Fruit fly (Drosophila melanogaster) whole organism: ENCODE data around the gene CG32241.

Source experiments
- CG8478 ChIP-seq: fragments of >200 bp; optimal IDR thresholded peaks from 2 replicates; lab custom pipeline; 2018; ENCODE audit warnings: inconsistent platforms
- Dll ChIP-seq: fragments of >200 bp; optimal IDR thresholded peaks from 2 replicates; lab custom pipeline; 2017
- EcR ChIP-seq, 2 experiments: fragments of >200 bp; optimal IDR thresholded peaks; 2 replicates each; lab custom pipeline; 2017; ENCODE audit warnings: missing biosample characterization in 2 of 2, missing genetic modification characterization in 2 of 2, missing genetic modification reagents in 2 of 2
- pan ChIP-seq: fragments of >200 bp; optimal IDR thresholded peaks from 2 replicates; lab custom pipeline; 2017
- psq ChIP-seq: fragments of >200 bp; optimal IDR thresholded peaks from 2 replicates; lab custom pipeline; 2017
- usp ChIP-seq: fragments of >200 bp; optimal IDR thresholded peaks from 2 replicates; lab custom pipeline; 2017; ENCODE audit warnings: missing biosample characterization, missing genetic modification characterization, mixed read lengths

CG32241 gene

dm6 chr3L:4460307-4461088 lies 5.9 kb downstream of the CG32241 start, which contains the start of gene CG15022:
Gene CG15022, minus strand, starts transcription at chr3L:4460317.
- TF ChIP-seq pan (lab: Kevin White, UChicago): no peak

- TF ChIP-seq Dll (lab: Kevin White, UChicago) (no peak), EcR (GFP tag; optimal IDR thresholded peaks at IDR 0.05; lab: Kevin White, UChicago) (no peak), pan (lab: Kevin White, UChicago) (no peak), psq (lab: Kevin White, UChicago) (no peak), CG8478 (lab: Kevin White, UChicago) (no peak), usp (GFP tag; lab: Kevin White, UChicago) (no peak)
These were observed 8.4 kb downstream of the CG32241 start, which contains the start of gene CG11345 for dm6 chr3L:4458063-4458462. Gene CG11345, minus strand, starts transcription at chr3L:4458163.

- TF ChIP-seq pan (lab: Kevin White, UChicago): no peak
- TF ChIP-seq psq (lab: Kevin White, UChicago): no peak
- no peak for TF ChIP-seq Dll (lab: Kevin White, UChicago)
- no peak for TF ChIP-seq usp (GFP tag; lab: Kevin White, UChicago)
- TF ChIP-seq CG8478 (lab: Kevin White, UChicago): no peak
These were observed 19.2 kb downstream of the CG32241 start for dm6 chr3L:4447229-4447628.

dm6 chr3L:4446273-4446672 lies 20.2 kb downstream of the CG32241 start, which contains the start of gene CG12607:
Gene CG12607, plus strand, starts transcription at chr3L:4446573.
- no peak for TF ChIP-seq Dll (lab: Kevin White, UChicago)
- TF ChIP-seq EcR (GFP tag; optimal IDR thresholded peaks at IDR 0.05; lab: Kevin White, UChicago): no peak
- TF ChIP-seq CG8478 (lab: Kevin White, UChicago): no peak
- no peak for TF ChIP-seq psq (lab: Kevin White, UChicago)
- no peak for TF ChIP-seq usp (GFP tag; lab: Kevin White, UChicago)
- no peak for TF ChIP-seq pan (lab: Kevin White, UChicago)

- TF ChIP-seq EcR (GFP tag; optimal IDR thresholded peaks at IDR 0.05; lab: Kevin White, UChicago) (no peak), pan (lab: Kevin White, UChicago) (no peak), usp (GFP tag; lab: Kevin White, UChicago) (no peak), CG8478 (lab: Kevin White, UChicago) (no peak), psq (lab: Kevin White, UChicago) (no peak), Dll (lab: Kevin White, UChicago) (no peak)
These were observed 20.6 kb downstream of the CG32241 start for dm6 chr3L:4445824-4446223.

- TF ChIP-seq pan (lab: Kevin White, UChicago): no peak
- no peak for TF ChIP-seq CG8478 (lab: Kevin White, UChicago)
- TF ChIP-seq psq (lab: Kevin White, UChicago): no peak
- TF ChIP-seq EcR (GFP tag; optimal IDR thresholded peaks at IDR 0.05; lab: Kevin White, UChicago): no peak
- TF ChIP-seq usp (GFP tag; lab: Kevin White, UChicago): no peak
- no peak for TF ChIP-seq Dll (lab: Kevin White, UChicago)
These were observed 24.3 kb downstream of the CG32241 start for dm6 chr3L:4442168-4442567.

- no peak for TF ChIP-seq Dll (lab: Kevin White, UChicago)
- no peak for TF ChIP-seq EcR (GFP tag; optimal IDR thresholded peaks at IDR 0.05; lab: Kevin White, UChicago)
- no peak for TF ChIP-seq CG8478 (lab: Kevin White, UChicago)
- TF ChIP-seq pan (lab: Kevin White, UChicago): no peak
- no peak for TF ChIP-seq usp (GFP tag; lab: Kevin White, UChicago)
- no peak for TF ChIP-seq psq (lab: Kevin White, UChicago)
These were observed 26.3 kb downstream of the CG32241 start for dm6 chr3L:4440153-4440552.

dm6 chr3L:4436421-4436820 lies 30.0 kb downstream of the CG32241 start, which contains the start of gene CG15021:
Gene CG15021, plus strand, starts transcription at chr3L:4436721.
- TF ChIP-seq CG8478 (lab: Kevin White, UChicago): no peak
- no peak for TF ChIP-seq psq (lab: Kevin White, UChicago)

- TF ChIP-seq psq (lab: Kevin White, UChicago) (no peak), usp (GFP tag; lab: Kevin White, UChicago) (no peak), EcR (GFP tag; optimal IDR thresholded peaks at IDR 0.05; lab: Kevin White, UChicago) (no peak), Dll (lab: Kevin White, UChicago) (no peak), pan (lab: Kevin White, UChicago) (no peak), CG8478 (lab: Kevin White, UChicago) (no peak)
These were observed 35.2 kb downstream of the CG32241 start for dm6 chr3L:4431111-4431730.

- TF ChIP-seq CG8478 (lab: Kevin White, UChicago) (no peak), EcR (GFP tag; optimal IDR thresholded peaks at IDR 0.05; lab: Kevin White, UChicago) (no peak), pan (lab: Kevin White, UChicago) (no peak), Dll (lab: Kevin White, UChicago) (no peak), usp (GFP tag; lab: Kevin White, UChicago) (no peak), psq (lab: Kevin White, UChicago) (no peak)
These were observed 36.1 kb downstream of the CG32241 start for dm6 chr3L:4430331-4430730.

- TF ChIP-seq pan (lab: Kevin White, UChicago): no peak
- no peak for TF ChIP-seq usp (GFP tag; lab: Kevin White, UChicago)
- TF ChIP-seq CG8478 (lab: Kevin White, UChicago): no peak
- no peak for TF ChIP-seq psq (lab: Kevin White, UChicago)
- TF ChIP-seq EcR (GFP tag; optimal IDR thresholded peaks at IDR 0.05; lab: Kevin White, UChicago): no peak
- no peak for TF ChIP-seq Dll (lab: Kevin White, UChicago)
These were observed 37.4 kb downstream of the CG32241 start, which contains the start of gene nAChRbeta1 for dm6 chr3L:4428918-4429546. Gene nAChRbeta1, plus strand, starts transcription at chr3L:4429349.
